Worm (Caenorhabditis elegans) whole organism, late embryonic: Measurements from ENCODE around the gene F21C10.5.

ENCODE experiments used
- C08G9.2 ChIP-seq: sonication (generic microtip); optimal IDR thresholded peaks from 2 replicates; lab custom pipeline; 2016; ENCODE audit warnings: mild to moderate bottlenecking, missing genetic modification characterization, moderate library complexity, missing compliant biosample characterization
- C38D4.7 ChIP-seq: fragments of 200-800 bp; sonication (Bioruptor generic); optimal IDR thresholded peaks from 2 replicates; lab custom pipeline; 2018; ENCODE audit warnings: mild to moderate bottlenecking, missing genetic modification characterization, moderate library complexity, missing compliant biosample characterization
- K09A11.1 ChIP-seq: sonication (generic microtip); optimal IDR thresholded peaks from 2 replicates; lab custom pipeline; 2017; ENCODE audit warnings: antibody characterized with exemption, mild to moderate bottlenecking, missing genetic modification characterization, missing compliant biosample characterization; ENCODE audit not compliant: insufficient read depth
- Y22D7AL.16 ChIP-seq: sonication (generic microtip); optimal IDR thresholded peaks from 2 replicates; lab custom pipeline; 2016; ENCODE audit warnings: missing genetic modification characterization, missing compliant biosample characterization
- ahr-1 ChIP-seq: sonication (generic microtip); optimal IDR thresholded peaks from 2 replicates; lab custom pipeline; 2016; ENCODE audit warnings: missing genetic modification characterization, missing compliant biosample characterization
- ceh-14 ChIP-seq: sonication (generic microtip); optimal IDR thresholded peaks from 2 replicates; lab custom pipeline; 2016; ENCODE audit warnings: missing genotype, missing genetic modification characterization, missing compliant biosample characterization
- ceh-18 ChIP-seq: sonication (generic microtip); optimal IDR thresholded peaks from 2 replicates; lab custom pipeline; 2016; ENCODE audit warnings: missing genetic modification characterization, missing compliant biosample characterization
- ceh-22 ChIP-seq: sonication (generic microtip); optimal IDR thresholded peaks from 2 replicates; lab custom pipeline; 2017; ENCODE audit warnings: missing biosample characterization, missing genetic modification characterization
- ceh-30 ChIP-seq: fragments of 150-350 bp; optimal IDR thresholded peaks from 2 replicates; lab custom pipeline; 2014; ENCODE audit warnings: missing biosample characterization, missing genetic modification characterization
- ceh-34 ChIP-seq: sonication (generic microtip); optimal IDR thresholded peaks from 2 replicates; lab custom pipeline; 2016; ENCODE audit warnings: mild to moderate bottlenecking, missing genetic modification characterization, missing compliant biosample characterization
- ceh-6 ChIP-seq: fragments of 200-800 bp; sonication (Bioruptor generic); optimal IDR thresholded peaks from 2 replicates; lab custom pipeline; 2018; ENCODE audit warnings: mild to moderate bottlenecking, missing genetic modification characterization, missing compliant biosample characterization
- ceh-9 ChIP-seq: sonication (generic microtip); optimal IDR thresholded peaks from 2 replicates; lab custom pipeline; 2016; ENCODE audit warnings: mild to moderate bottlenecking, missing genetic modification characterization, inconsistent platforms, missing compliant biosample characterization
- che-1 ChIP-seq: sonication (generic microtip); optimal IDR thresholded peaks from 2 replicates; lab custom pipeline; 2016; ENCODE audit warnings: mild to moderate bottlenecking, missing genetic modification characterization, missing compliant biosample characterization
- dmd-4 ChIP-seq: sonication (generic microtip); optimal IDR thresholded peaks from 2 replicates; lab custom pipeline; 2016; ENCODE audit warnings: borderline replicate concordance, missing genetic modification characterization, missing compliant biosample characterization
- dve-1 ChIP-seq: sonication (generic microtip); optimal IDR thresholded peaks from 2 replicates; lab custom pipeline; 2017; ENCODE audit warnings: antibody characterized with exemption, mild to moderate bottlenecking, missing genetic modification characterization, missing compliant biosample characterization
- eyg-1 ChIP-seq: sonication (generic microtip); optimal IDR thresholded peaks from 2 replicates; lab custom pipeline; 2016; ENCODE audit warnings: missing genotype, missing genetic modification characterization, missing compliant biosample characterization
- fkh-6 ChIP-seq: sonication (generic microtip); optimal IDR thresholded peaks from 2 replicates; lab custom pipeline; 2016; ENCODE audit warnings: missing genetic modification characterization, missing compliant biosample characterization
- hlh-15 ChIP-seq: sonication (generic microtip); optimal IDR thresholded peaks from 2 replicates; lab custom pipeline; 2016; ENCODE audit warnings: missing genetic modification characterization, missing compliant biosample characterization
- hlh-30 ChIP-seq: sonication (generic microtip); optimal IDR thresholded peaks from 2 replicates; lab custom pipeline; 2017; ENCODE audit warnings: antibody characterized with exemption, missing genetic modification characterization, missing compliant biosample characterization; ENCODE audit not compliant: insufficient read depth
- hlh-6 ChIP-seq: sonication (generic microtip); optimal IDR thresholded peaks from 2 replicates; lab custom pipeline; 2016; ENCODE audit warnings: missing genotype, missing genetic modification characterization, missing compliant biosample characterization
- lim-6 ChIP-seq: sonication (generic microtip); optimal IDR thresholded peaks from 2 replicates; lab custom pipeline; 2016; ENCODE audit warnings: missing genetic modification characterization, missing compliant biosample characterization
- mec-3 ChIP-seq: sonication (generic microtip); optimal IDR thresholded peaks from 2 replicates; lab custom pipeline; 2016; ENCODE audit warnings: borderline replicate concordance, missing genetic modification characterization, missing compliant biosample characterization
- nhr-11 ChIP-seq: fragments of 150-350 bp; optimal IDR thresholded peaks from 2 replicates; lab custom pipeline; 2014; ENCODE audit warnings: missing biosample characterization, missing genetic modification characterization
- npax-4 ChIP-seq: sonication (generic microtip); optimal IDR thresholded peaks from 2 replicates; lab custom pipeline; 2016; ENCODE audit warnings: missing genetic modification characterization, missing compliant biosample characterization
- odd-2 ChIP-seq: sonication (generic microtip); optimal IDR thresholded peaks from 2 replicates; lab custom pipeline; 2017; ENCODE audit warnings: antibody characterized with exemption, mild to moderate bottlenecking, missing genetic modification characterization, missing compliant biosample characterization
- pag-3 ChIP-seq: sonication (generic microtip); optimal IDR thresholded peaks from 2 replicates; lab custom pipeline; 2016; ENCODE audit warnings: missing compliant biosample characterization, missing genetic modification characterization, borderline replicate concordance
- pha-2 ChIP-seq: sonication (generic microtip); optimal IDR thresholded peaks from 2 replicates; lab custom pipeline; 2017; ENCODE audit warnings: mild to moderate bottlenecking, missing genetic modification characterization, missing compliant biosample characterization
- pros-1 ChIP-seq: fragments of 150-350 bp; optimal IDR thresholded peaks from 2 replicates; lab custom pipeline; 2014; ENCODE audit warnings: missing biosample characterization, missing genetic modification reagents, missing genetic modification characterization
- ref-2 ChIP-seq: sonication (generic microtip); optimal IDR thresholded peaks from 2 replicates; lab custom pipeline; 2016; ENCODE audit warnings: missing genetic modification characterization, missing compliant biosample characterization
- rnt-1 ChIP-seq: sonication (generic microtip); optimal IDR thresholded peaks from 2 replicates; lab custom pipeline; 2016; ENCODE audit warnings: missing genetic modification characterization, missing compliant biosample characterization
- sdc-2 ChIP-seq: sonication (generic microtip); optimal IDR thresholded peaks from 2 replicates; lab custom pipeline; 2016; ENCODE audit warnings: missing genotype, missing genetic modification characterization, missing compliant biosample characterization
- sox-4 ChIP-seq: sonication (generic microtip); optimal IDR thresholded peaks from 2 replicates; lab custom pipeline; 2017; ENCODE audit warnings: mild to moderate bottlenecking, missing genetic modification characterization, inconsistent platforms, missing compliant biosample characterization
- tbx-2 ChIP-seq: sonication (generic microtip); optimal IDR thresholded peaks from 2 replicates; lab custom pipeline; 2016; ENCODE audit warnings: missing genetic modification characterization, missing compliant biosample characterization
- ttx-3 ChIP-seq: sonication (generic microtip); optimal IDR thresholded peaks from 2 replicates; lab custom pipeline; 2016; ENCODE audit warnings: missing genetic modification reagents, missing genetic modification characterization, missing compliant biosample characterization
- unc-3 ChIP-seq, 2 experiments: fragments of 200-800 bp in 1 of 2; sonication (Bioruptor generic) in 1 of 2; sonication (generic microtip) in 1 of 2; conservative IDR thresholded peaks in 1 of 2; optimal IDR thresholded peaks in 1 of 2; 2 replicates each; pipeline versions ENCODE4 v1.3.6 to Lab custom; 2016 to 2022; ENCODE audit warnings: missing compliant biosample characterization in 2 of 2, missing genetic modification characterization in 2 of 2, missing genetic modification reagents in 1 of 2
- unc-42 ChIP-seq: sonication (generic microtip); optimal IDR thresholded peaks from 2 replicates; lab custom pipeline; 2016; ENCODE audit warnings: missing genotype, missing genetic modification characterization, missing compliant biosample characterization
- unc-55 ChIP-seq: sonication (generic microtip); optimal IDR thresholded peaks from 2 replicates; lab custom pipeline; 2017; ENCODE audit warnings: missing biosample characterization, missing genetic modification reagents, missing genetic modification characterization
- unc-86 ChIP-seq: sonication (generic microtip); optimal IDR thresholded peaks from 2 replicates; lab custom pipeline; 2016; ENCODE audit warnings: missing genetic modification characterization, missing compliant biosample characterization

The F21C10.5 gene

DNA sequence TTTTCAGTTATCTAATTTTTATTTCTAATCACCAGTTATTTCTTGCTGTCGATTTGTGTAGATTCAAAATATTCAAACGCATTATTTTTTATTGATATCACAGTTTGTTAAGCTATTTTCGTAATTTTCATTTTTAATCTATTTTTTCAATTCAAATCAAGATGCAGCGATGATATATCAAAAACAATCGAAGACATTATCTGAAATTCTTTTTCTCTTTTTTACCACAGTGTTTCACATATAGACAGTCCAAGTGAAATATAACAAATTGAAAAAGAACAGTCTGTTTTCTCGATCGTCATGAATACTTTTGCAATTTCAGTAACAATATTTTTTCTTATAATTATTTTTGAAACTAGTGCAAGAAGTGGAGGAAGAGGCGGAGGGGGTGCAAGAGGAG lies at the start of gene F21C10.5:
Gene F21C10.5, plus strand, starts transcription at position 301 of the 400 bp plus-strand sequence.
- no peak for TF ChIP-seq nhr-11 (tag; lab: Kevin White, UChicago)
- no peak for TF ChIP-seq dmd-4 (tag; lab: Kevin White, UChicago)
- no peak for TF ChIP-seq tbx-2 (tag; lab: Kevin White, UChicago)
- no peak for TF ChIP-seq lim-6
- no peak for TF ChIP-seq unc-86 (tag; lab: Kevin White, UChicago)
- TF ChIP-seq che-1 (tag; lab: Kevin White, UChicago), result no peak
- TF ChIP-seq fkh-6, result no peak
- no peak for TF ChIP-seq eyg-1 (tag; lab: Kevin White, UChicago)
- TF ChIP-seq pha-2 (tag; lab: Kevin White, UChicago), result no peak
- TF ChIP-seq sox-4 (tag; lab: Kevin White, UChicago), result no peak
- TF ChIP-seq hlh-15 (tag; lab: Kevin White, UChicago), result no peak
- TF ChIP-seq pros-1 (tag; lab: Kevin White, UChicago), result no peak
- no peak for TF ChIP-seq ttx-3
- TF ChIP-seq ceh-9 (tag; lab: Kevin White, UChicago), result no peak
- no peak for TF ChIP-seq hlh-6 (tag; lab: Kevin White, UChicago)

DNA sequence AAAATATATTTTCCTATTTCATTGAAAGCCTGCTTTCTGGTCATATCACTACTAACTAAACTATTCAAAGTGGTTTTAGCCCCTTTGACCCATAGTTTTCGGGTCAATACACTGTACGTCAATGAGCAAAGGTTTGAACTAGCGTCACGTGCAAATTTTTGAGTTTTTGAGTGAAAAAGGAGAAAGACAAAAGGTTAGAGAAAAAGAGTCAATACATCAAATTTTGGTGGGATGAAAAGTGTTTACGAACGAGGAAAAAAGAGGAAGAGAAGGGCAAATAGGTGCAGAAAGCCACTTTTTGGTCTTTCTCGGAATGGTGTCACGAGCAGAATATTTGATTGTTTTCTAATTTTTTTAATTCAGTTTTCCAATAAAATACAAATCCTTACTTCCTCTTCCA lies 49.6 kb upstream of the F21C10.5 start:
- TF ChIP-seq ref-2 (no peak), C08G9.2 (tag; lab: Kevin White, UChicago) (no peak), odd-2 (tag; lab: Kevin White, UChicago) (no peak), ahr-1 (tag; lab: Kevin White, UChicago) (no peak)
- TF ChIP-seq, all 69 proteins: peak for 0

- no peak for TF ChIP-seq tbx-2 (tag; lab: Kevin White, UChicago)
- no peak for TF ChIP-seq dmd-4 (tag; lab: Kevin White, UChicago)
- no peak for TF ChIP-seq pag-3 (tag; lab: Kevin White, UChicago)
- TF ChIP-seq ceh-30 (tag; lab: Kevin White, UChicago), result no peak
- no peak for TF ChIP-seq ahr-1 (tag; lab: Kevin White, UChicago)
- no peak for TF ChIP-seq sdc-2 (tag; lab: Kevin White, UChicago)
- no peak for TF ChIP-seq unc-55 (GFP tag; lab: Kevin White, UChicago)
- TF ChIP-seq hlh-30 (tag; lab: Kevin White, UChicago), result no peak
- no peak for TF ChIP-seq ceh-14 (tag; lab: Kevin White, UChicago)
- no peak for TF ChIP-seq mec-3 (tag; lab: Kevin White, UChicago)
- TF ChIP-seq lim-6, result no peak
- no peak for TF ChIP-seq C38D4.7
- no peak for TF ChIP-seq unc-3 (GFP tag; conservative IDR thresholded peaks at IDR 0.05; lab: Robert Waterston, UW)
- no peak for TF ChIP-seq unc-3 (tag; optimal IDR thresholded peaks at IDR 0.05; lab: Kevin White, UChicago)
- TF ChIP-seq npax-4 (tag; lab: Kevin White, UChicago), result no peak
- no peak for TF ChIP-seq ceh-22 (tag; lab: Kevin White, UChicago)
- TF ChIP-seq ceh-34, result no peak
- no peak for TF ChIP-seq ceh-6
- TF ChIP-seq K09A11.1 (tag; lab: Kevin White, UChicago), result no peak
- no peak for TF ChIP-seq rnt-1 (tag; lab: Kevin White, UChicago)
- TF ChIP-seq unc-42 (tag; lab: Kevin White, UChicago), result no peak
Measured at ce11 chrV:9076273-9076672, 49.2 kb upstream of the F21C10.5 start, which contains the start of gene T27E4.7. T27E4.7 (minus strand) TSS chrV:9076322.

DNA sequence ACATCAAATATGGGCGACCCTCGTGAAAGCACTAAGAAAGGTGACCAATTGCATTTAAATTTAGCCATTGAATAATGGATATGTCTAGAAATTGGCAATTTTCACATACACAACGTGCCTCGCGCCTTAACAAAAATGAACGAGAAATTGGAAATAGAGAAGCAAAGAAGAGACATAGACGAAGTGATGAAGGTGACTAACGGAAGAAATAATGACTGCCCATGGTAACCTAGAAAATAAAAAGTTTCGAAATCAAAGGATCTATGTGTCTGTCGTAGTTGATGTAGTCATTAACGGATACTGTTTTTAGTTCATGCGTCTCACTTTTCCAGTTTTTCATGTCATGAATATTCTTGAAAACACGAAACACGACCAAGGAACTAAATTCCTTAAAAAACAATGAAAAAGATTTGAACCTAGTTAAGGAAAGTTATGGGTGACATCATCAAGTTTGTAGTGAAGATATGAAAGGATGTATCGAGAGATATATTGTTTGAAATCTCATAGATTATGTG lies 47.3 kb upstream of the F21C10.5 start:
- no peak for TF ChIP-seq Y22D7AL.16
- TF ChIP-seq ceh-6, result no peak
- TF ChIP-seq C08G9.2 (tag; lab: Kevin White, UChicago), result no peak
- TF ChIP-seq dve-1 (tag; lab: Kevin White, UChicago), result no peak
- no peak for TF ChIP-seq ceh-18 (tag; lab: Kevin White, UChicago)
